Fruit fly (Drosophila melanogaster) S2 (cell line): Measurements from ENCODE around the gene Ctl1.

ENCODE experiments used
- CG8478 ChIP-seq: fragments of >200 bp; optimal IDR thresholded peaks from 2 replicates; lab custom pipeline; 2018
- CTCF ChIP-seq, 2 experiments: fragments of >200 bp; optimal IDR thresholded peaks; 2 replicates each; lab custom pipeline; 2018

- peak in 1 of 2 experiments; percentile 2 for TF ChIP-seq CTCF (optimal IDR thresholded peaks at IDR 0.05; lab: Kevin White, UChicago)
- no peak for TF ChIP-seq CG8478 (lab: Kevin White, UChicago)
Measured at dm6 chr3L:4259102-4259558, 18.6 kb upstream of the Ctl1 start, which contains the start of the genes CG15011 and CG1309.
